Worm (Caenorhabditis elegans) whole organism, young adult: ENCODE data around the gene aqp-3.

Experiments used
- B0019.2 ChIP-seq: fragments of 200-800 bp; sonication (Bioruptor generic); conservative IDR thresholded peaks from 2 replicates; pipeline ENCODE4 v1.3.6; 2022; ENCODE audit warnings: missing genetic modification reagents, missing genetic modification characterization, missing compliant biosample characterization
- B0336.3 ChIP-seq: fragments of 200-800 bp; sonication (Bioruptor generic); IDR thresholded peaks from 2 replicates; pipeline ENCODE4 v1.3.6; 2022; ENCODE audit warnings: missing genetic modification characterization, missing compliant biosample characterization
- C06A6.2 ChIP-seq: fragments of 200-800 bp; sonication (Bioruptor generic); conservative IDR thresholded peaks from 2 replicates; pipeline ENCODE4 v1.3.6; 2022; ENCODE audit warnings: missing genetic modification characterization, missing compliant biosample characterization
- D2030.7 ChIP-seq: fragments of 200-800 bp; sonication (Bioruptor generic); IDR thresholded peaks from 2 replicates; pipeline ENCODE4 v1.3.6; 2022; ENCODE audit warnings: missing genetic modification reagents, missing genetic modification characterization, missing compliant biosample characterization
- F10E7.11 ChIP-seq: sonication (generic microtip); optimal IDR thresholded peaks from 2 replicates; lab custom pipeline; 2017; ENCODE audit warnings: mild to moderate bottlenecking, missing genetic modification characterization, moderate library complexity, missing compliant biosample characterization
- F33H1.4 ChIP-seq: fragments of 200-800 bp; sonication (Bioruptor generic); IDR thresholded peaks from 2 replicates; pipeline ENCODE4 v1.3.6; 2022; ENCODE audit warnings: missing genetic modification reagents, missing genetic modification characterization, missing compliant biosample characterization
- F49E8.2 ChIP-seq: sonication (generic microtip); optimal IDR thresholded peaks from 3 replicates; lab custom pipeline; 2017; ENCODE audit warnings: missing genetic modification characterization, mild to moderate bottlenecking, missing compliant biosample characterization, antibody characterized with exemption, moderate library complexity; ENCODE audit not compliant: insufficient read depth
- F55B11.4 ChIP-seq: sonication (generic microtip); optimal IDR thresholded peaks from 2 replicates; lab custom pipeline; 2016; ENCODE audit warnings: missing compliant biosample characterization, missing genetic modification characterization, borderline replicate concordance; ENCODE audit not compliant: insufficient read depth
- Y53G8AR.9 ChIP-seq: fragments of 200-800 bp; sonication (Bioruptor generic); conservative IDR thresholded peaks from 2 replicates; pipeline ENCODE4 v1.3.6; 2022; ENCODE audit warnings: missing genetic modification reagents, missing genetic modification characterization, missing compliant biosample characterization
- akir-1 ChIP-seq: fragments of 200-800 bp; sonication (Bioruptor generic); optimal IDR thresholded peaks from 2 replicates; lab custom pipeline; 2018; ENCODE audit warnings: mild to moderate bottlenecking, missing genetic modification characterization, moderate library complexity, missing compliant biosample characterization
- attf-3 ChIP-seq: fragments of 200-800 bp; sonication (Bioruptor generic); conservative IDR thresholded peaks from 2 replicates; pipeline ENCODE4 v1.3.6; 2022; ENCODE audit warnings: missing genetic modification reagents, missing genetic modification characterization, missing compliant biosample characterization
- attf-5 ChIP-seq: fragments of 200-800 bp; sonication (Bioruptor generic); optimal IDR thresholded peaks from 2 replicates; lab custom pipeline; 2018; ENCODE audit warnings: mild to moderate bottlenecking, missing genetic modification characterization, missing compliant biosample characterization
- cebp-1 ChIP-seq, 2 experiments: fragments of 200-800 bp in 1 of 2; sonication (Bioruptor generic) in 1 of 2; sonication (generic microtip) in 1 of 2; IDR thresholded peaks in 1 of 2; optimal IDR thresholded peaks in 1 of 2; 2 replicates each; pipeline versions ENCODE4 v1.3.6 to Lab custom; 2017 to 2022; ENCODE audit warnings: missing compliant biosample characterization in 2 of 2, missing genetic modification characterization in 2 of 2, mild to moderate bottlenecking in 1 of 2, missing genetic modification reagents in 1 of 2, moderate library complexity in 1 of 2
- cebp-2 ChIP-seq: fragments of 200-800 bp; sonication (Bioruptor generic); IDR thresholded peaks from 2 replicates; pipeline ENCODE4 v1.3.6; 2022; ENCODE audit warnings: missing genetic modification characterization, missing compliant biosample characterization
- ceh-100 ChIP-seq: fragments of 200-800 bp; sonication (Bioruptor generic); IDR thresholded peaks from 2 replicates; pipeline ENCODE4 v1.3.6; 2022; ENCODE audit warnings: missing genetic modification reagents, missing genetic modification characterization, missing compliant biosample characterization
- ceh-79 ChIP-seq: sonication (generic microtip); optimal IDR thresholded peaks from 2 replicates; lab custom pipeline; 2017; ENCODE audit warnings: mild to moderate bottlenecking, missing genetic modification characterization, missing compliant biosample characterization
- ceh-91 ChIP-seq: fragments of 200-800 bp; sonication (Bioruptor generic); IDR thresholded peaks from 2 replicates; pipeline ENCODE4 v1.3.6; 2022; ENCODE audit warnings: missing genetic modification reagents, missing genetic modification characterization, missing compliant biosample characterization
- dox-1 ChIP-seq: fragments of 200-800 bp; sonication (Bioruptor generic); IDR thresholded peaks from 2 replicates; pipeline ENCODE4 v1.3.6; 2022; ENCODE audit warnings: missing genetic modification reagents, missing genetic modification characterization, missing compliant biosample characterization
- efl-1 ChIP-seq: fragments of 150-350 bp; optimal IDR thresholded peaks from 2 replicates; lab custom pipeline; 2014; ENCODE audit warnings: missing biosample characterization, missing genetic modification reagents, missing genetic modification characterization
- ekl-4 ChIP-seq: fragments of 200-800 bp; sonication (Bioruptor generic); IDR thresholded peaks from 2 replicates; pipeline ENCODE4 v1.3.6; 2022; ENCODE audit warnings: missing genetic modification reagents, missing genetic modification characterization, missing compliant biosample characterization
- fkh-3 ChIP-seq: sonication (generic microtip); optimal IDR thresholded peaks from 2 replicates; lab custom pipeline; 2016; ENCODE audit warnings: mild to moderate bottlenecking, missing genetic modification characterization, missing compliant biosample characterization
- him-1 ChIP-seq: sonication (generic microtip); optimal IDR thresholded peaks from 2 replicates; lab custom pipeline; 2016; ENCODE audit warnings: missing genotype, missing genetic modification reagents, missing genetic modification characterization, missing compliant biosample characterization
- hmg-1.2 ChIP-seq: fragments of 200-800 bp; sonication (Bioruptor generic); IDR thresholded peaks from 2 replicates; pipeline ENCODE4 v1.3.6; 2022; ENCODE audit warnings: missing genetic modification reagents, missing genetic modification characterization, missing compliant biosample characterization
- hsf-1 ChIP-seq: fragments of 200-800 bp; sonication (Bioruptor generic); IDR thresholded peaks from 2 replicates; pipeline ENCODE4 v1.3.6; 2022; ENCODE audit warnings: missing genetic modification reagents, missing genetic modification characterization, missing compliant biosample characterization
- lsl-1 ChIP-seq: fragments of 200-800 bp; sonication (Bioruptor generic); optimal IDR thresholded peaks from 2 replicates; lab custom pipeline; 2018; ENCODE audit warnings: mild to moderate bottlenecking, missing genetic modification characterization, moderate library complexity, missing compliant biosample characterization
- madf-6 ChIP-seq: fragments of 200-800 bp; sonication (Bioruptor generic); IDR thresholded peaks from 2 replicates; pipeline ENCODE4 v1.3.6; 2022; ENCODE audit warnings: missing genetic modification reagents, missing genetic modification characterization, missing compliant biosample characterization
- madf-8 ChIP-seq: fragments of 200-800 bp; sonication (Bioruptor generic); conservative IDR thresholded peaks from 2 replicates; pipeline ENCODE4 v1.3.6; 2022; ENCODE audit warnings: missing genetic modification reagents, missing genetic modification characterization, missing compliant biosample characterization
- nhr-27 ChIP-seq: fragments of 200-800 bp; sonication (Bioruptor generic); optimal IDR thresholded peaks from 2 replicates; lab custom pipeline; 2018; ENCODE audit warnings: mild to moderate bottlenecking, missing genetic modification characterization, moderate library complexity, missing compliant biosample characterization
- nhr-80 ChIP-seq: sonication (generic microtip); optimal IDR thresholded peaks from 2 replicates; lab custom pipeline; 2016; ENCODE audit warnings: missing genetic modification characterization, missing compliant biosample characterization
- pbrm-1 ChIP-seq: fragments of 200-800 bp; sonication (Bioruptor generic); IDR thresholded peaks from 2 replicates; pipeline ENCODE4 v1.3.6; 2022; ENCODE audit warnings: missing genetic modification reagents, missing genetic modification characterization, missing compliant biosample characterization
- rcor-1 ChIP-seq: fragments of 200-800 bp; sonication (Bioruptor generic); IDR thresholded peaks from 2 replicates; pipeline ENCODE4 v1.3.6; 2022; ENCODE audit warnings: missing genetic modification reagents, missing genetic modification characterization, missing compliant biosample characterization
- sdz-38 ChIP-seq: sonication (generic microtip); optimal IDR thresholded peaks from 2 replicates; lab custom pipeline; 2016; ENCODE audit warnings: missing genotype, missing genetic modification characterization, missing compliant biosample characterization
- snpc-1.3 ChIP-seq: sonication (generic microtip); optimal IDR thresholded peaks from 2 replicates; lab custom pipeline; 2017; ENCODE audit warnings: missing genetic modification characterization, mild to moderate bottlenecking, missing compliant biosample characterization, antibody characterized with exemption, moderate library complexity, missing genotype, missing genetic modification reagents; ENCODE audit not compliant: insufficient read depth
- tlf-1 ChIP-seq: fragments of 200-800 bp; sonication (Bioruptor generic); optimal IDR thresholded peaks from 2 replicates; lab custom pipeline; 2018; ENCODE audit warnings: mild to moderate bottlenecking, missing genetic modification characterization, missing compliant biosample characterization
- xnd-1 ChIP-seq: sonication (generic microtip); optimal IDR thresholded peaks from 2 replicates; lab custom pipeline; 2016; ENCODE audit warnings: missing genotype, missing genetic modification reagents, missing genetic modification characterization, missing compliant biosample characterization
- ztf-22 ChIP-seq: fragments of 200-800 bp; sonication (Bioruptor generic); optimal IDR thresholded peaks from 2 replicates; lab custom pipeline; 2018; ENCODE audit warnings: mild to moderate bottlenecking, missing genetic modification characterization, moderate library complexity, missing compliant biosample characterization
- ztf-28 ChIP-seq: fragments of 200-800 bp; sonication (Bioruptor generic); IDR thresholded peaks from 2 replicates; pipeline ENCODE4 v1.3.6; 2022; ENCODE audit warnings: missing genetic modification reagents, missing genetic modification characterization, missing compliant biosample characterization

aqp-3 gene

ce11 chrIV:10985568-10986035 lies 19.3 kb upstream of the aqp-3 start, which contains the start of gene cyb-2.1:
TSS of gene cyb-2.1 (plus strand) at chrIV:10985985.
- no peak for TF ChIP-seq sdz-38 (tag; lab: Kevin White, UChicago)
- no peak for TF ChIP-seq akir-1 (GFP tag; lab: Kevin White, UChicago)
- no peak for TF ChIP-seq nhr-80 (tag; lab: Kevin White, UChicago)
- TF ChIP-seq lsl-1 (GFP tag; lab: Kevin White, UChicago), result peak; percentile 84
- TF ChIP-seq nhr-27 (tag; lab: Kevin White, UChicago), result no peak
- no peak for TF ChIP-seq cebp-1 (GFP tag; IDR thresholded peaks at IDR 0.05; lab: Robert Waterston, UW)
- no peak for TF ChIP-seq cebp-1 (tag; optimal IDR thresholded peaks at IDR 0.05; lab: Kevin White, UChicago)
- TF ChIP-seq ceh-91, result peak; percentile 69
- TF ChIP-seq C06A6.2 (GFP tag; lab: Robert Waterston, UW), result no peak
- peak; percentile 71 for TF ChIP-seq F33H1.4 (GFP tag; lab: Robert Waterston, UW)
- peak; percentile 59 for TF ChIP-seq efl-1 (GFP tag; lab: Kevin White, UChicago)
- TF ChIP-seq cebp-2 (GFP tag; lab: Robert Waterston, UW), result no peak
- TF ChIP-seq F49E8.2 (tag; lab: Kevin White, UChicago), result no peak
- no peak for TF ChIP-seq snpc-1.3 (tag; lab: Kevin White, UChicago)
- no peak for TF ChIP-seq dox-1
- TF ChIP-seq ztf-22, result no peak
- TF ChIP-seq xnd-1 (tag; lab: Kevin White, UChicago), result peak; percentile 84
- no peak for TF ChIP-seq him-1
- peak; percentile 98 for TF ChIP-seq madf-6 (GFP tag; lab: Robert Waterston, UW)
- no peak for TF ChIP-seq attf-5
- TF ChIP-seq B0019.2 (GFP tag; lab: Robert Waterston, UW), result no peak
- TF ChIP-seq ceh-79 (tag; lab: Kevin White, UChicago), result no peak
- no peak for TF ChIP-seq F55B11.4 (tag; lab: Kevin White, UChicago)
- TF ChIP-seq rcor-1 (GFP tag; lab: Robert Waterston, UW), result peak; percentile 43; the same call in 1 of the 2 replicates
- TF ChIP-seq hmg-1.2 (GFP tag; lab: Robert Waterston, UW), result peak; percentile 18; the same call in 1 of the 2 replicates
- TF ChIP-seq fkh-3 (tag; lab: Kevin White, UChicago), result no peak
- TF ChIP-seq madf-8 (GFP tag; lab: Robert Waterston, UW), result peak; percentile 96
- TF ChIP-seq ztf-28 (GFP tag; lab: Robert Waterston, UW), result no peak
- TF ChIP-seq D2030.7, result peak; percentile 55
- TF ChIP-seq tlf-1 (GFP tag; lab: Kevin White, UChicago), result no peak
- no peak for TF ChIP-seq ekl-4 (GFP tag; lab: Robert Waterston, UW)
- 0 out of 2 replicates have a peak, but pooled peaks have one; percentile 31 for TF ChIP-seq hsf-1 (GFP tag; lab: Robert Waterston, UW)

- no peak for TF ChIP-seq attf-3 (GFP tag; lab: Robert Waterston, UW)
- no peak for TF ChIP-seq B0336.3
- no peak for TF ChIP-seq F10E7.11 (tag; lab: Kevin White, UChicago)
- no peak for TF ChIP-seq Y53G8AR.9 (GFP tag; lab: Robert Waterston, UW)
- TF ChIP-seq pbrm-1 (GFP tag; lab: Robert Waterston, UW), result no peak
- TF ChIP-seq F55B11.4 (tag; lab: Kevin White, UChicago), result no peak
- no peak for TF ChIP-seq ceh-100
Observed at ce11 chrIV:10981761-10982160, 15.5 kb upstream of the aqp-3 start, which contains the start of gene Y43E12A.2. TSS of gene Y43E12A.2 (plus strand) at chrIV:10982061.
